Worm (Caenorhabditis elegans) whole organism, midembryonic: ENCODE data around the gene F08F8.7.

Source experiments
- T22C8.4 ChIP-seq: fragments of 200-800 bp; sonication (Bioruptor generic); IDR thresholded peaks from 2 replicates; pipeline ENCODE4 v1.3.6; 2022; ENCODE audit warnings: missing genetic modification characterization, missing compliant biosample characterization
- cog-1 ChIP-seq: sonication (generic microtip); optimal IDR thresholded peaks from 2 replicates; lab custom pipeline; 2016; ENCODE audit warnings: missing genetic modification characterization, missing compliant biosample characterization
- flt-1 ChIP-seq: fragments of 200-800 bp; sonication (Bioruptor generic); IDR thresholded peaks from 2 replicates; pipeline ENCODE4 v1.3.6; 2022; ENCODE audit warnings: missing genetic modification characterization, missing compliant biosample characterization
- klf-2 ChIP-seq: fragments of 200-800 bp; sonication (Bioruptor generic); conservative IDR thresholded peaks from 2 replicates; pipeline ENCODE4 v1.3.6; 2022; ENCODE audit warnings: missing genetic modification reagents, missing genetic modification characterization, missing compliant biosample characterization
- med-1 ChIP-seq: sonication (generic microtip); optimal IDR thresholded peaks from 2 replicates; lab custom pipeline; 2017; ENCODE audit warnings: missing genetic modification characterization, mild to moderate bottlenecking, missing compliant biosample characterization, antibody characterized with exemption, missing genetic modification reagents; ENCODE audit not compliant: insufficient read depth
- ref-1 ChIP-seq: fragments of 200-800 bp; sonication (Bioruptor generic); conservative IDR thresholded peaks from 2 replicates; pipeline ENCODE4 v1.3.6; 2022; ENCODE audit warnings: missing genetic modification reagents, missing genetic modification characterization, missing compliant biosample characterization
- tab-1 ChIP-seq: fragments of 200-800 bp; sonication (Bioruptor generic); IDR thresholded peaks from 2 replicates; pipeline ENCODE4 v1.3.6; 2022; ENCODE audit warnings: missing genetic modification characterization, missing compliant biosample characterization
- ztf-23 ChIP-seq: fragments of 200-800 bp; sonication (Bioruptor generic); IDR thresholded peaks from 2 replicates; pipeline ENCODE4 v1.3.6; 2022; ENCODE audit warnings: missing genetic modification reagents, missing genetic modification characterization, missing compliant biosample characterization
- ztf-29 ChIP-seq: fragments of 200-800 bp; sonication (Bioruptor generic); IDR thresholded peaks from 2 replicates; pipeline ENCODE4 v1.3.6; 2022; ENCODE audit warnings: missing genetic modification reagents, missing genetic modification characterization, missing compliant biosample characterization

The F08F8.7 gene

ce11 chrIII:7331671-7332070 lies 15.3 kb downstream of the F08F8.7 start:
- TF ChIP-seq T22C8.4 (GFP tag; lab: Robert Waterston, UW) = no peak
- no peak for TF ChIP-seq tab-1
- TF ChIP-seq ztf-23 (GFP tag; lab: Robert Waterston, UW) = no peak
- no peak for TF ChIP-seq med-1 (GFP tag; lab: Kevin White, UChicago)
- TF ChIP-seq ref-1 (GFP tag; lab: Robert Waterston, UW) = no peak
- no peak for TF ChIP-seq klf-2 (GFP tag; lab: Robert Waterston, UW)

- TF ChIP-seq cog-1 (tag; lab: Kevin White, UChicago) = no peak
- TF ChIP-seq T22C8.4 (GFP tag; lab: Robert Waterston, UW) = no peak
- no peak for TF ChIP-seq flt-1
- no peak for TF ChIP-seq ref-1 (GFP tag; lab: Robert Waterston, UW)
- no peak for TF ChIP-seq klf-2 (GFP tag; lab: Robert Waterston, UW)
Measured at ce11 chrIII:7329155-7329732, 17.7 kb downstream of the F08F8.7 start, which contains the start of gene lab-2. TSS of gene lab-2 (minus strand) at chrIII:7329607.

ce11 chrIII:7323331-7323730 lies 23.6 kb downstream of the F08F8.7 start:
- TF ChIP-seq med-1 (GFP tag; lab: Kevin White, UChicago) (no peak), klf-2 (GFP tag; lab: Robert Waterston, UW) (no peak), ztf-29 (GFP tag; lab: Robert Waterston, UW) (no peak), cog-1 (tag; lab: Kevin White, UChicago) (no peak), flt-1 (no peak), ref-1 (GFP tag; lab: Robert Waterston, UW) (no peak), T22C8.4 (GFP tag; lab: Robert Waterston, UW) (no peak), tab-1 (no peak), ztf-23 (GFP tag; lab: Robert Waterston, UW) (no peak)

- no peak for TF ChIP-seq ztf-23 (GFP tag; lab: Robert Waterston, UW)
- TF ChIP-seq tab-1 = no peak
- no peak for TF ChIP-seq T22C8.4 (GFP tag; lab: Robert Waterston, UW)
- TF ChIP-seq klf-2 (GFP tag; lab: Robert Waterston, UW) = no peak
- TF ChIP-seq cog-1 (tag; lab: Kevin White, UChicago) = no peak
- no peak for TF ChIP-seq flt-1
- TF ChIP-seq ref-1 (GFP tag; lab: Robert Waterston, UW) = no peak
- no peak for TF ChIP-seq med-1 (GFP tag; lab: Kevin White, UChicago)
- no peak for TF ChIP-seq ztf-29 (GFP tag; lab: Robert Waterston, UW)
Measured at ce11 chrIII:7322018-7322417, 24.9 kb downstream of the F08F8.7 start.

ce11 chrIII:7319390-7319789 lies 27.6 kb downstream of the F08F8.7 start, which contains the start of gene F56C9.8:
TSS of gene F56C9.8 (minus strand) at chrIII:7319509.
- no peak for TF ChIP-seq T22C8.4 (GFP tag; lab: Robert Waterston, UW)

ce11 chrIII:7317354-7317753 lies 29.6 kb downstream of the F08F8.7 start:
- TF ChIP-seq cog-1 (tag; lab: Kevin White, UChicago) (peak; percentile 7), klf-2 (GFP tag; lab: Robert Waterston, UW) (no peak), tab-1 (no peak)

- TF ChIP-seq med-1 (GFP tag; lab: Kevin White, UChicago) (no peak), tab-1 (no peak), ref-1 (GFP tag; lab: Robert Waterston, UW) (no peak), cog-1 (tag; lab: Kevin White, UChicago) (no peak), klf-2 (GFP tag; lab: Robert Waterston, UW) (no peak), ztf-23 (GFP tag; lab: Robert Waterston, UW) (no peak), ztf-29 (GFP tag; lab: Robert Waterston, UW) (no peak), T22C8.4 (GFP tag; lab: Robert Waterston, UW) (no peak), flt-1 (no peak)
Measured at ce11 chrIII:7314927-7315547, 31.9 kb downstream of the F08F8.7 start, which contains the start of gene nspg-6. TSS of gene nspg-6 (minus strand) at chrIII:7314977.

- TF ChIP-seq ztf-23 (GFP tag; lab: Robert Waterston, UW) (no peak), flt-1 (no peak), med-1 (GFP tag; lab: Kevin White, UChicago) (no peak), ztf-29 (GFP tag; lab: Robert Waterston, UW) (no peak), T22C8.4 (GFP tag; lab: Robert Waterston, UW) (no peak), klf-2 (GFP tag; lab: Robert Waterston, UW) (no peak), ref-1 (GFP tag; lab: Robert Waterston, UW) (no peak), cog-1 (tag; lab: Kevin White, UChicago) (no peak), tab-1 (no peak)
Measured at ce11 chrIII:7314473-7314872, 32.5 kb downstream of the F08F8.7 start.

- no peak for TF ChIP-seq T22C8.4 (GFP tag; lab: Robert Waterston, UW)
- TF ChIP-seq ztf-29 (GFP tag; lab: Robert Waterston, UW) = no peak
- no peak for TF ChIP-seq klf-2 (GFP tag; lab: Robert Waterston, UW)
- no peak for TF ChIP-seq ref-1 (GFP tag; lab: Robert Waterston, UW)
- no peak for TF ChIP-seq ztf-23 (GFP tag; lab: Robert Waterston, UW)
- TF ChIP-seq med-1 (GFP tag; lab: Kevin White, UChicago) = no peak
Measured at ce11 chrIII:7310662-7311340, 36.1 kb downstream of the F08F8.7 start, which contains the start of the genes F56C9.6 and F56C9.3. TSS of gene F56C9.6 (minus strand) at chrIII:7310773. TSS of gene F56C9.3 (plus strand) at chrIII:7311290.
